Fruit fly (Drosophila melanogaster) whole organism, pupa: ENCODE results near the gene CG12811.
A peak's percentile ranks its signal among the peaks of the same experiment; 100 is the strongest.

Experiments used
- CG10348 ChIP-seq: fragments of 200-800 bp; sonication (Bioruptor generic); IDR thresholded peaks from 2 replicates; pipeline ENCODE4 v1.3.6; 2022; ENCODE audit warnings: missing biosample characterization, missing genetic modification characterization
- CG12605 ChIP-seq: fragments of 200-800 bp; sonication (Bioruptor generic); IDR thresholded peaks from 2 replicates; pipeline ENCODE4 v1.3.6; 2022; ENCODE audit warnings: missing biosample characterization, missing genetic modification characterization
- CG13204 ChIP-seq: fragments of 200-800 bp; sonication (Bioruptor generic); optimal IDR thresholded peaks from 2 replicates; lab custom pipeline; 2018; ENCODE audit warnings: missing biosample characterization, mild to moderate bottlenecking, missing genetic modification characterization, moderate library complexity
- CG14655 ChIP-seq: fragments of 200-800 bp; sonication (Bioruptor generic); optimal IDR thresholded peaks from 3 replicates; lab custom pipeline; 2017; ENCODE audit warnings: mild to moderate bottlenecking, missing biosample characterization, missing genetic modification reagents, missing genetic modification characterization
- CG15710 ChIP-seq: fragments of 200-800 bp; sonication (Bioruptor generic); optimal IDR thresholded peaks from 2 replicates; lab custom pipeline; 2018; ENCODE audit warnings: missing biosample characterization, mild to moderate bottlenecking, missing genetic modification characterization, moderate library complexity
- CG17806 ChIP-seq: fragments of 200-800 bp; sonication (Bioruptor generic); optimal IDR thresholded peaks from 2 replicates; lab custom pipeline; 2018; ENCODE audit warnings: missing biosample characterization, mild to moderate bottlenecking, missing genetic modification characterization, moderate library complexity
- CG32121 ChIP-seq: fragments of 200-800 bp; sonication (Bioruptor generic); IDR thresholded peaks from 2 replicates; pipeline ENCODE4 v1.3.6; 2022; ENCODE audit warnings: missing biosample characterization, missing genetic modification characterization
- CG34367 ChIP-seq: fragments of 200-800 bp; sonication (Bioruptor generic); optimal IDR thresholded peaks from 2 replicates; lab custom pipeline; 2018; ENCODE audit warnings: missing biosample characterization, mild to moderate bottlenecking, missing genetic modification characterization
- CG4496 ChIP-seq: fragments of 200-800 bp; sonication (Bioruptor generic); IDR thresholded peaks from 3 replicates; pipeline ENCODE4 v1.3.6; 2022; ENCODE audit warnings: missing biosample characterization, missing genetic modification characterization
- CG8159 ChIP-seq: fragments of 200-800 bp; sonication (Bioruptor generic); optimal IDR thresholded peaks from 3 replicates; lab custom pipeline; 2018; ENCODE audit warnings: missing biosample characterization, mild to moderate bottlenecking, missing genetic modification characterization, moderate library complexity
- CG8301 ChIP-seq: fragments of 200-800 bp; sonication (Bioruptor generic); optimal IDR thresholded peaks from 2 replicates; lab custom pipeline; 2018; ENCODE audit warnings: missing biosample characterization, mild to moderate bottlenecking, missing genetic modification characterization
- CG9948 ChIP-seq: fragments of 200-800 bp; sonication (Bioruptor generic); optimal IDR thresholded peaks from 2 replicates; lab custom pipeline; 2018; ENCODE audit warnings: missing biosample characterization, mild to moderate bottlenecking, missing genetic modification characterization, moderate library complexity
- D1 ChIP-seq: fragments of 200-800 bp; sonication (Bioruptor generic); optimal IDR thresholded peaks from 2 replicates; lab custom pipeline; 2018; ENCODE audit warnings: missing biosample characterization, mild to moderate bottlenecking, missing genetic modification characterization, moderate library complexity
- EcR ChIP-seq: fragments of 200-800 bp; sonication (Bioruptor generic); optimal IDR thresholded peaks from 3 replicates; lab custom pipeline; 2019; ENCODE audit warnings: missing biosample characterization, missing genetic modification characterization, mild to moderate bottlenecking, moderate library complexity, missing genetic modification reagents
- Ets98B ChIP-seq: fragments of 200-800 bp; sonication (Bioruptor generic); IDR thresholded peaks from 2 replicates; pipeline ENCODE4 v1.3.6; 2022; ENCODE audit warnings: missing biosample characterization, missing genetic modification characterization
- Pif1A ChIP-seq: fragments of 200-800 bp; sonication (Bioruptor generic); optimal IDR thresholded peaks from 3 replicates; lab custom pipeline; 2016; ENCODE audit warnings: missing biosample characterization, missing genetic modification characterization
- Pif1B ChIP-seq: fragments of 200-800 bp; sonication (Bioruptor generic); optimal IDR thresholded peaks from 3 replicates; lab custom pipeline; 2016; ENCODE audit warnings: missing biosample characterization, missing genetic modification characterization
- Snoo ChIP-seq: fragments of 200-800 bp; sonication (Bioruptor generic); optimal IDR thresholded peaks from 3 replicates; lab custom pipeline; 2017; ENCODE audit warnings: missing biosample characterization, mild to moderate bottlenecking, missing genetic modification characterization, inconsistent platforms
- fd96Ca ChIP-seq: fragments of 200-800 bp; sonication (Bioruptor generic); IDR thresholded peaks from 3 replicates; pipeline ENCODE4 v1.3.6; 2022; ENCODE audit warnings: missing biosample characterization, missing genetic modification characterization
- gl ChIP-seq: fragments of 200-800 bp; sonication (Bioruptor generic); optimal IDR thresholded peaks from 2 replicates; lab custom pipeline; 2018; ENCODE audit warnings: missing biosample characterization, mild to moderate bottlenecking, missing genetic modification characterization
- rn ChIP-seq: fragments of 200-800 bp; sonication (Bioruptor generic); IDR thresholded peaks from 2 replicates; pipeline ENCODE4 v1.3.6; 2022; ENCODE audit warnings: missing biosample characterization, missing genetic modification characterization

Gene CG12811

dm6 chr3R:10080699-10081098 lies 32.1 kb upstream of the CG12811 start:
- TF ChIP-seq Snoo (tag; lab: Kevin White, UChicago) (no peak), CG15710 (tag; lab: Kevin White, UChicago) (no peak), CG8301 (tag; lab: Kevin White, UChicago) (no peak), CG12605 (GFP tag; lab: Robert Waterston, UW) (no peak), CG8159 (tag; lab: Kevin White, UChicago) (no peak), EcR (GFP tag; lab: Kevin White, UChicago) (peak; percentile 87), CG32121 (0 out of 2 replicates have a peak, but pooled peaks have one; percentile 28), fd96Ca (GFP tag; lab: Robert Waterston, UW) (no peak), CG4496 (GFP tag; lab: Robert Waterston, UW) (0 out of 3 replicates have a peak, but pooled peaks have one; percentile 35)
- TF ChIP-seq, all 21 proteins: peak for 3

dm6 chr3R:10079267-10079987 lies 30.8 kb upstream of the CG12811 start:
- TF ChIP-seq CG12605 (GFP tag; lab: Robert Waterston, UW) (peak; percentile 58), CG17806 (tag; lab: Kevin White, UChicago) (peak; percentile 81), CG15710 (tag; lab: Kevin White, UChicago) (peak; percentile 70), Pif1A (GFP tag; lab: Kevin White, UChicago) (peak; percentile 66), CG10348 (GFP tag; lab: Robert Waterston, UW) (peak; percentile 57), fd96Ca (GFP tag; lab: Robert Waterston, UW) (no peak), Snoo (tag; lab: Kevin White, UChicago) (peak; percentile 24), rn (GFP tag; lab: Robert Waterston, UW) (peak; percentile 54; the same call in 1 of the 2 replicates), CG8301 (tag; lab: Kevin White, UChicago) (peak; percentile 64), CG9948 (tag; lab: Kevin White, UChicago) (peak; percentile 81), EcR (GFP tag; lab: Kevin White, UChicago) (peak; percentile 32), gl (tag; lab: Kevin White, UChicago) (peak; percentile 37), CG34367 (tag; lab: Kevin White, UChicago) (peak; percentile 78), CG32121 (peak; percentile 88), D1 (tag; lab: Kevin White, UChicago) (no peak), CG8159 (tag; lab: Kevin White, UChicago) (peak; percentile 71), Pif1B (peak; percentile 29), CG14655 (GFP tag; lab: Kevin White, UChicago) (peak; percentile 54), CG4496 (GFP tag; lab: Robert Waterston, UW) (peak; percentile 87), Ets98B (GFP tag; lab: Robert Waterston, UW) (peak; percentile 85), CG13204 (GFP tag; lab: Kevin White, UChicago) (no peak)

- no peak for TF ChIP-seq CG17806 (tag; lab: Kevin White, UChicago)
- TF ChIP-seq CG14655 (GFP tag; lab: Kevin White, UChicago) = no peak
- TF ChIP-seq CG32121 = no peak
- TF ChIP-seq CG12605 (GFP tag; lab: Robert Waterston, UW) = no peak
- no peak for TF ChIP-seq EcR (GFP tag; lab: Kevin White, UChicago)
- no peak for TF ChIP-seq CG13204 (GFP tag; lab: Kevin White, UChicago)
- TF ChIP-seq Snoo (tag; lab: Kevin White, UChicago) = no peak
- no peak for TF ChIP-seq CG10348 (GFP tag; lab: Robert Waterston, UW)
- TF ChIP-seq Pif1B = no peak
Measured at dm6 chr3R:10078468-10079143, 30.0 kb upstream of the CG12811 start.

- TF ChIP-seq D1 (tag; lab: Kevin White, UChicago) (peak; percentile 21), CG14655 (GFP tag; lab: Kevin White, UChicago) (no peak), CG13204 (GFP tag; lab: Kevin White, UChicago) (no peak), CG17806 (tag; lab: Kevin White, UChicago) (no peak), gl (tag; lab: Kevin White, UChicago) (no peak)
Measured at dm6 chr3R:10076665-10077064, 28.1 kb upstream of the CG12811 start.

DNA sequence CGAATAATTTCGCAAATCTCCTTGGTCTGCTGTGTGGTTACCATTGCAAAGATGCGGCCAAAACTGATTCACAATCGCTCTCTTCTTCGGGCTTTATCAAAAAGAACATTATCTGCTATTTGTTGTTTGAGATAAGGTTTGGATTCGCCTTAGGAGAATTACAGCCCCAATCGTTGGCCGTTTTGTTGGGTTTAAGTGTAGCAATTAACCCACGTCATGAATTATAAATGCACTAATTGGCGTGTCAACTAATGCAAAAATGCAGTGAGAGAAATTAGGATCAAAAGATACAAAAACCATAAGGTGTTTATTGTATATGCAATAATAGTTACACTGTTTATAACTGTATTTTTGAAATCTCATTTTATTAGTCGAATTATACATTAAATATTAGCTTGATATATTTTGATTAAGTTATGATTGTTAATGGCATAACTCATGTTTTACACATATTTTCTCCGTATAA lies 26.8 kb upstream of the CG12811 start, which contains the start of gene Alp13:
Alp13 (minus strand) TSS at position 51 of the 466 bp plus-strand sequence.
- TF ChIP-seq CG8301 (tag; lab: Kevin White, UChicago) = no peak

DNA sequence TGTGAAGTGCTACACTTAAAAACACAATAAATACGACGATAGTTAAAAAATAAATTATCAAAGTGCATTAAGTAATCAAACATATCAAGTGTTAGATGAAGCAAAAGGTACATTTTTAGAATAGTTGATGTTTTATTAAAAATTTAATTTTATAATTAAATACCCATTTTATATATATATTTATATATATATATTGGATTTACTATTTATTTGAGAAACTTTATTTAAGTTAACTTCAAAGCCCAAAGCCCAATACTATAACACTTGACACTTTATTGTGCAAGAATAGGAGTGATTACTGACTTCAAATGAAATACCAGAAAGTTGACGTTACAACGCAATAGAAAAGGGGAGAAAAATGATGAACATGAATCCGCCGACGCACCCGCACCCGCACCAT lies 22.2 kb upstream of the CG12811 start, which contains the start of gene nerfin-2:
nerfin-2 (plus strand) TSS at position 301 of the 400 bp plus-strand sequence.
- no peak for TF ChIP-seq Snoo (tag; lab: Kevin White, UChicago)
- no peak for TF ChIP-seq CG8301 (tag; lab: Kevin White, UChicago)
- no peak for TF ChIP-seq CG14655 (GFP tag; lab: Kevin White, UChicago)
- no peak for TF ChIP-seq D1 (tag; lab: Kevin White, UChicago)
- no peak for TF ChIP-seq gl (tag; lab: Kevin White, UChicago)
- no peak for TF ChIP-seq fd96Ca (GFP tag; lab: Robert Waterston, UW)
- TF ChIP-seq Ets98B (GFP tag; lab: Robert Waterston, UW) = no peak
- no peak for TF ChIP-seq CG8159 (tag; lab: Kevin White, UChicago)
- TF ChIP-seq Pif1B = no peak
- no peak for TF ChIP-seq CG12605 (GFP tag; lab: Robert Waterston, UW)
- TF ChIP-seq CG4496 (GFP tag; lab: Robert Waterston, UW) = no peak
- TF ChIP-seq CG17806 (tag; lab: Kevin White, UChicago) = no peak
- TF ChIP-seq CG34367 (tag; lab: Kevin White, UChicago) = no peak
- TF ChIP-seq Pif1A (GFP tag; lab: Kevin White, UChicago) = no peak
- no peak for TF ChIP-seq CG15710 (tag; lab: Kevin White, UChicago)
- TF ChIP-seq rn (GFP tag; lab: Robert Waterston, UW) = no peak
- TF ChIP-seq CG10348 (GFP tag; lab: Robert Waterston, UW) = no peak
- no peak for TF ChIP-seq CG13204 (GFP tag; lab: Kevin White, UChicago)
